Worm (Caenorhabditis elegans) whole organism, dauer: ENCODE results near the gene T10H4.4.

Experiments used
- unc-62 ChIP-seq: sonication (generic microtip); optimal IDR thresholded peaks from 2 replicates; lab custom pipeline; 2017; ENCODE audit warnings: missing biosample characterization, missing genetic modification reagents, missing genetic modification characterization

The T10H4.4 gene

ce11 chrV:15272263-15272662 lies at the start of gene T10H4.4:
T10H4.4 (minus strand) TSS chrV:15272363.
- no peak for TF ChIP-seq unc-62 (GFP tag; lab: Kevin White, UChicago)

- no peak for TF ChIP-seq unc-62 (GFP tag; lab: Kevin White, UChicago)
Measured at ce11 chrV:15318638-15319037, 46.5 kb upstream of the T10H4.4 start, which contains the start of gene nhr-291. nhr-291 (plus strand) TSS chrV:15318961.

ce11 chrV:15315827-15316527 lies 43.8 kb upstream of the T10H4.4 start, which contains the start of the genes srt-22 and nhr-246:
srt-22 (minus strand) TSS chrV:15315927.
nhr-246 (plus strand) TSS chrV:15316477.
- no peak for TF ChIP-seq unc-62 (GFP tag; lab: Kevin White, UChicago)

ce11 chrV:15313529-15313928 lies 41.4 kb upstream of the T10H4.4 start:
- no peak for TF ChIP-seq unc-62 (GFP tag; lab: Kevin White, UChicago)

- no peak for TF ChIP-seq unc-62 (GFP tag; lab: Kevin White, UChicago)
Measured at ce11 chrV:15310780-15311179, 38.6 kb upstream of the T10H4.4 start, which contains the start of gene irld-62. irld-62 (plus strand) TSS chrV:15311080.

ce11 chrV:15309011-15309410 lies 36.8 kb upstream of the T10H4.4 start, which contains the start of gene srz-10:
srz-10 (minus strand) TSS chrV:15309098.
- TF ChIP-seq unc-62 (GFP tag; lab: Kevin White, UChicago) = no peak

- no peak for TF ChIP-seq unc-62 (GFP tag; lab: Kevin White, UChicago)
Measured at ce11 chrV:15306745-15307144, 34.6 kb upstream of the T10H4.4 start, which contains the start of gene T26H8.4. T26H8.4 (minus strand) TSS chrV:15306845.

ce11 chrV:15305502-15305901 lies 33.3 kb upstream of the T10H4.4 start, which contains the start of gene T26H8.5:
T26H8.5 (minus strand) TSS chrV:15305602.
- no peak for TF ChIP-seq unc-62 (GFP tag; lab: Kevin White, UChicago)

ce11 chrV:15303625-15304024 lies 31.5 kb upstream of the T10H4.4 start, which contains the start of gene srx-48:
srx-48 (minus strand) TSS chrV:15303725.
- no peak for TF ChIP-seq unc-62 (GFP tag; lab: Kevin White, UChicago)

ce11 chrV:15298597-15298996 lies 26.4 kb upstream of the T10H4.4 start, which contains the start of gene cpr-3:
cpr-3 (minus strand) TSS chrV:15298700.
- TF ChIP-seq unc-62 (GFP tag; lab: Kevin White, UChicago) = no peak

- no peak for TF ChIP-seq unc-62 (GFP tag; lab: Kevin White, UChicago)
Measured at ce11 chrV:15293865-15294264, 21.7 kb upstream of the T10H4.4 start, which contains the start of gene str-96. str-96 (minus strand) TSS chrV:15293965.

- no peak for TF ChIP-seq unc-62 (GFP tag; lab: Kevin White, UChicago)
Measured at ce11 chrV:15290995-15291394, 18.8 kb upstream of the T10H4.4 start, which contains the start of gene cyp-34A2. cyp-34A2 (minus strand) TSS chrV:15291095.

- TF ChIP-seq unc-62 (GFP tag; lab: Kevin White, UChicago) = no peak
Measured at ce11 chrV:15287856-15288255, 15.7 kb upstream of the T10H4.4 start, which contains the start of gene cyp-34A1. cyp-34A1 (minus strand) TSS chrV:15287956.

- no peak for TF ChIP-seq unc-62 (GFP tag; lab: Kevin White, UChicago)
Measured at ce11 chrV:15285984-15286383, 13.8 kb upstream of the T10H4.4 start.

- TF ChIP-seq unc-62 (GFP tag; lab: Kevin White, UChicago) = no peak
Measured at ce11 chrV:15281279-15281949, 9.3 kb upstream of the T10H4.4 start, which contains the start of the genes srw-19 and srx-51. srw-19 (minus strand) TSS chrV:15281379. srx-51 (plus strand) TSS chrV:15281899.

- no peak for TF ChIP-seq unc-62 (GFP tag; lab: Kevin White, UChicago)
Measured at ce11 chrV:15276915-15277314, 4.8 kb upstream of the T10H4.4 start, which contains the start of gene srw-17. srw-17 (minus strand) TSS chrV:15277015.
